Fruit fly (Drosophila melanogaster) whole organism, embryonic: Measurements from ENCODE around the gene Tsp68C.
A peak's percentile ranks its signal among the peaks of the same experiment; 100 is the strongest.

Experiments
- Antp ChIP-seq: fragments of 200-800 bp; sonication (Bioruptor generic); optimal IDR thresholded peaks from 3 replicates; lab custom pipeline; 2016; ENCODE audit warnings: missing biosample characterization, missing genetic modification characterization
- Atf-2 ChIP-seq: fragments of 200-800 bp; sonication (Bioruptor generic); optimal IDR thresholded peaks from 2 replicates; lab custom pipeline; 2016; ENCODE audit warnings: missing biosample characterization, missing genetic modification characterization
- Bgb ChIP-seq: fragments of 200-800 bp; sonication (Bioruptor generic); IDR thresholded peaks from 2 replicates; pipeline ENCODE4 v1.3.6; 2022; ENCODE audit warnings: missing biosample characterization, missing genetic modification characterization; ENCODE audit not compliant: partially characterized antibody
- CG11560 ChIP-seq: fragments of 200-800 bp; sonication (Bioruptor generic); IDR thresholded peaks from 3 replicates; pipeline ENCODE4 v1.3.6; 2022; ENCODE audit warnings: missing biosample characterization, missing genetic modification characterization
- CG14860 ChIP-seq: fragments of 200-800 bp; sonication (Bioruptor generic); IDR thresholded peaks from 3 replicates; pipeline ENCODE4 v1.3.6; 2022; ENCODE audit warnings: missing biosample characterization, missing genetic modification characterization; ENCODE audit not compliant: partially characterized antibody
- CG16813 ChIP-seq: fragments of 200-800 bp; sonication (Bioruptor generic); IDR thresholded peaks from 3 replicates; pipeline ENCODE4 v1.3.6; 2022; ENCODE audit warnings: missing biosample characterization, missing genetic modification characterization; ENCODE audit not compliant: partially characterized antibody
- CG17328 ChIP-seq: fragments of 200-800 bp; sonication (Bioruptor generic); IDR thresholded peaks from 2 replicates; pipeline ENCODE4 v1.3.6; 2022; ENCODE audit warnings: missing biosample characterization, missing genetic modification characterization
- CG17568 ChIP-seq: fragments of 200-800 bp; sonication (Bioruptor generic); optimal IDR thresholded peaks from 2 replicates; lab custom pipeline; 2018; ENCODE audit warnings: missing biosample characterization, mild to moderate bottlenecking, missing genetic modification characterization, moderate library complexity
- CG17802 ChIP-seq: fragments of 200-800 bp; sonication (Bioruptor generic); optimal IDR thresholded peaks from 2 replicates; lab custom pipeline; 2018; ENCODE audit warnings: missing biosample characterization, mild to moderate bottlenecking, missing genetic modification characterization, moderate library complexity
- CG2199 ChIP-seq: fragments of 200-800 bp; sonication (Bioruptor generic); IDR thresholded peaks from 3 replicates; pipeline ENCODE4 v1.3.6; 2022; ENCODE audit warnings: missing biosample characterization, missing genetic modification characterization
- CG3281 ChIP-seq: fragments of 200-800 bp; sonication (Bioruptor generic); optimal IDR thresholded peaks from 3 replicates; lab custom pipeline; 2017; ENCODE audit warnings: missing biosample characterization, mild to moderate bottlenecking, missing genetic modification characterization
- CG33213 ChIP-seq: fragments of 200-800 bp; sonication (Bioruptor generic); optimal IDR thresholded peaks from 3 replicates; lab custom pipeline; 2016; ENCODE audit warnings: missing biosample characterization, missing genetic modification characterization
- CG34224 ChIP-seq: fragments of 200-800 bp; sonication (Bioruptor generic); IDR thresholded peaks from 3 replicates; pipeline ENCODE4 v1.3.6; 2022; ENCODE audit warnings: missing biosample characterization, missing genetic modification characterization; ENCODE audit not compliant: partially characterized antibody
- CG3995 ChIP-seq: fragments of 200-800 bp; sonication (Bioruptor generic); optimal IDR thresholded peaks from 3 replicates; lab custom pipeline; 2016; ENCODE audit warnings: missing biosample characterization, missing genetic modification characterization
- CG42726 ChIP-seq: fragments of 200-800 bp; sonication (Bioruptor generic); IDR thresholded peaks from 2 replicates; pipeline ENCODE4 v1.3.6; 2022; ENCODE audit warnings: missing biosample characterization, missing genetic modification characterization; ENCODE audit not compliant: partially characterized antibody
- CTCF ChIP-seq: fragments of 200-800 bp; sonication (Bioruptor generic); optimal IDR thresholded peaks from 2 replicates; lab custom pipeline; 2017; ENCODE audit warnings: missing biosample characterization, mild to moderate bottlenecking, missing genetic modification characterization, moderate library complexity
- Eip74EF ChIP-seq, 2 experiments: fragments of 200-800 bp in 1 of 2; fragments of >200 bp in 1 of 2; sonication (Bioruptor generic) in 1 of 2; optimal IDR thresholded peaks; 2 replicates each; lab custom pipeline; 2017 to 2019; ENCODE audit warnings: missing biosample characterization in 2 of 2, missing genetic modification characterization in 2 of 2, mild to moderate bottlenecking in 1 of 2, moderate library complexity in 1 of 2
- Ets65A ChIP-seq: fragments of 200-800 bp; sonication (Bioruptor generic); peaks from one replicate; lab custom pipeline; 2016; ENCODE audit warnings: missing biosample characterization, missing genetic modification characterization
- Gsc ChIP-seq: fragments of 200-800 bp; sonication (Bioruptor generic); IDR thresholded peaks from 2 replicates; pipeline ENCODE4 v1.3.6; 2022; ENCODE audit warnings: missing biosample characterization, missing genetic modification characterization
- HHEX ChIP-seq: fragments of 200-800 bp; sonication (Bioruptor generic); optimal IDR thresholded peaks from 3 replicates; lab custom pipeline; 2017; ENCODE audit warnings: missing biosample characterization, mild to moderate bottlenecking, missing genetic modification characterization, missing genetic modification reagents
- NK7.1 ChIP-seq: fragments of 200-800 bp; sonication (Bioruptor generic); optimal IDR thresholded peaks from 3 replicates; lab custom pipeline; 2016; ENCODE audit warnings: missing biosample characterization, missing genetic modification characterization
- Neu2 ChIP-seq: fragments of 200-800 bp; sonication (Bioruptor generic); optimal IDR thresholded peaks from 3 replicates; lab custom pipeline; 2016; ENCODE audit warnings: missing biosample characterization, missing genetic modification characterization, borderline replicate concordance
- Scr ChIP-seq: fragments of 200-800 bp; sonication (Bioruptor generic); IDR thresholded peaks from 2 replicates; pipeline ENCODE4 v1.3.6; 2022; ENCODE audit warnings: missing biosample characterization, missing genetic modification characterization; ENCODE audit not compliant: partially characterized antibody
- Stat92E ChIP-seq, 3 experiments: fragments of >200 bp in 2 of 3; fragments of 200-800 bp in 1 of 3; sonication (Bioruptor generic) in 1 of 3; optimal IDR thresholded peaks; 2 replicates each; lab custom pipeline; 2017 to 2019; ENCODE audit warnings: missing biosample characterization in 3 of 3, missing genetic modification characterization in 3 of 3, mild to moderate bottlenecking in 1 of 3, moderate library complexity in 1 of 3
- ab ChIP-seq: fragments of 200-800 bp; sonication (Bioruptor generic); optimal IDR thresholded peaks from 2 replicates; lab custom pipeline; 2016; ENCODE audit warnings: missing biosample characterization, missing genetic modification characterization
- amos ChIP-seq: fragments of 200-800 bp; sonication (Bioruptor generic); IDR thresholded peaks from 2 replicates; pipeline ENCODE4 v1.3.6; 2022; ENCODE audit warnings: missing biosample characterization, missing genetic modification characterization; ENCODE audit not compliant: partially characterized antibody
- bbx ChIP-seq: fragments of 200-800 bp; sonication (Bioruptor generic); IDR thresholded peaks from 2 replicates; pipeline ENCODE4 v1.3.6; 2022; ENCODE audit warnings: missing biosample characterization, missing genetic modification characterization; ENCODE audit not compliant: partially characterized antibody
- btn ChIP-seq: fragments of 200-800 bp; sonication (Bioruptor generic); optimal IDR thresholded peaks from 2 replicates; lab custom pipeline; 2016; ENCODE audit warnings: missing biosample characterization, missing genetic modification characterization
- emc ChIP-seq: fragments of 200-800 bp; sonication (Bioruptor generic); optimal IDR thresholded peaks from 2 replicates; lab custom pipeline; 2016; ENCODE audit warnings: missing biosample characterization, missing genetic modification characterization
- fd96Cb ChIP-seq: fragments of 200-800 bp; sonication (Bioruptor generic); optimal IDR thresholded peaks from 2 replicates; lab custom pipeline; 2018; ENCODE audit warnings: missing biosample characterization, mild to moderate bottlenecking, missing genetic modification characterization, moderate library complexity
- hkb ChIP-seq, 2 experiments: fragments of 200-800 bp in 1 of 2; fragments of >200 bp in 1 of 2; sonication (Bioruptor generic) in 1 of 2; IDR thresholded peaks in 1 of 2; optimal IDR thresholded peaks in 1 of 2; 2 replicates each; pipeline versions ENCODE4 v1.3.6 to Lab custom; 2017 to 2022; ENCODE audit warnings: missing biosample characterization in 1 of 2, missing genetic modification characterization in 1 of 2
- jumu ChIP-seq: fragments of 200-800 bp; sonication (Bioruptor generic); optimal IDR thresholded peaks from 3 replicates; lab custom pipeline; 2016; ENCODE audit warnings: missing biosample characterization, missing genetic modification characterization
- knrl ChIP-seq: fragments of 200-800 bp; sonication (Bioruptor generic); IDR thresholded peaks from 3 replicates; pipeline ENCODE4 v1.3.6; 2022; ENCODE audit warnings: missing biosample characterization, missing genetic modification characterization; ENCODE audit not compliant: partially characterized antibody
- mirr ChIP-seq: fragments of 200-800 bp; sonication (Bioruptor generic); optimal IDR thresholded peaks from 3 replicates; lab custom pipeline; 2018; ENCODE audit warnings: missing biosample characterization, mild to moderate bottlenecking, missing genetic modification characterization
- org-1 ChIP-seq: fragments of 200-800 bp; sonication (Bioruptor generic); optimal IDR thresholded peaks from 2 replicates; lab custom pipeline; 2017; ENCODE audit warnings: missing biosample characterization, missing genetic modification characterization
- p53 ChIP-seq: fragments of 200-800 bp; sonication (Bioruptor generic); optimal IDR thresholded peaks from 2 replicates; lab custom pipeline; 2016; ENCODE audit warnings: missing biosample characterization, missing genetic modification characterization
- pita ChIP-seq: fragments of 200-800 bp; sonication (Bioruptor generic); optimal IDR thresholded peaks from 2 replicates; lab custom pipeline; 2017; ENCODE audit warnings: missing biosample characterization, mild to moderate bottlenecking, missing genetic modification characterization
- sc ChIP-seq, 3 experiments: fragments of >200 bp in 2 of 3; fragments of 200-800 bp in 1 of 3; sonication (Bioruptor generic) in 1 of 3; optimal IDR thresholded peaks; 2 replicates in 2 of 3; 3 replicates in 1 of 3; lab custom pipeline; 2017; ENCODE audit warnings: mild to moderate bottlenecking in 1 of 3, missing biosample characterization in 1 of 3, missing genetic modification characterization in 1 of 3, missing genetic modification reagents in 1 of 3
- sens ChIP-seq: fragments of 200-800 bp; sonication (Bioruptor generic); peaks from one replicate; lab custom pipeline; 2016; ENCODE audit warnings: missing biosample characterization, missing genetic modification characterization
- sim ChIP-seq: fragments of 200-800 bp; sonication (Bioruptor generic); IDR thresholded peaks from 2 replicates; pipeline ENCODE4 v1.3.6; 2022; ENCODE audit warnings: missing biosample characterization, missing genetic modification characterization
- slp2 ChIP-seq: fragments of 200-800 bp; sonication (Bioruptor generic); optimal IDR thresholded peaks from 2 replicates; lab custom pipeline; 2016; ENCODE audit warnings: missing biosample characterization, missing genetic modification characterization
- stwl ChIP-seq: fragments of 200-800 bp; sonication (Bioruptor generic); optimal IDR thresholded peaks from 3 replicates; lab custom pipeline; 2018; ENCODE audit warnings: missing biosample characterization, mild to moderate bottlenecking, missing genetic modification characterization, moderate library complexity
- vnd ChIP-seq: fragments of 200-800 bp; sonication (Bioruptor generic); IDR thresholded peaks from 3 replicates; pipeline ENCODE4 v1.3.6; 2022; ENCODE audit warnings: missing biosample characterization, missing genetic modification characterization; ENCODE audit not compliant: partially characterized antibody
- zen ChIP-seq: fragments of 200-800 bp; sonication (Bioruptor generic); optimal IDR thresholded peaks from 3 replicates; lab custom pipeline; 2018; ENCODE audit warnings: missing biosample characterization, mild to moderate bottlenecking, missing genetic modification characterization, moderate library complexity

The Tsp68C gene

dm6 chr3L:13845754-13846153 is 2.3 kb downstream of the Tsp68C start, which contains the start of gene Hml:
Gene Hml (plus strand): TSS chr3L:13846054.
- no peak for TF ChIP-seq ab (GFP tag; lab: Kevin White, UChicago)
- TF ChIP-seq CG14860 (GFP tag; lab: Robert Waterston, UW), result 0 out of 3 replicates have a peak, but pooled peaks have one; percentile 6
- no peak for TF ChIP-seq p53 (GFP tag; lab: Kevin White, UChicago)

- 0 out of 2 replicates have a peak, but pooled peaks have one; percentile 37 for TF ChIP-seq CG42726 (GFP tag; lab: Robert Waterston, UW)
- peak; percentile 28 for TF ChIP-seq stwl (tag; lab: Kevin White, UChicago)
- TF ChIP-seq vnd, result 0 out of 3 replicates have a peak, but pooled peaks have one; percentile 40
- no peak for TF ChIP-seq HHEX (GFP tag; lab: Kevin White, UChicago)
- no peak for TF ChIP-seq sc (optimal IDR thresholded peaks at IDR 0.05; lab: Kevin White, UChicago)
- no peak for TF ChIP-seq sc (GFP tag; optimal IDR thresholded peaks at IDR 0.05; lab: Kevin White, UChicago)
- peak; percentile 74 for TF ChIP-seq sens (GFP tag; lab: Kevin White, UChicago)
- TF ChIP-seq CG2199, result peak; percentile 68; the same call in 1 of the 3 replicates
- TF ChIP-seq Ets65A, result peak; percentile 89
- TF ChIP-seq jumu (GFP tag; lab: Kevin White, UChicago), result no peak
- TF ChIP-seq Neu2 (GFP tag; lab: Kevin White, UChicago), result no peak
- peak; percentile 43 for TF ChIP-seq pita (GFP tag; lab: Kevin White, UChicago)
- TF ChIP-seq NK7.1 (GFP tag; lab: Kevin White, UChicago), result no peak
- TF ChIP-seq zen, result peak; percentile 3
- peak; percentile 55; the same call in 2 of the 3 replicates for TF ChIP-seq CG16813 (GFP tag; lab: Robert Waterston, UW)
- TF ChIP-seq knrl (GFP tag; lab: Robert Waterston, UW), result peak; percentile 54; the same call in 2 of the 3 replicates
- TF ChIP-seq CG3995 (GFP tag; lab: Kevin White, UChicago), result peak; percentile 72
- 0 out of 2 replicates have a peak, but pooled peaks have one; percentile 11 for TF ChIP-seq bbx (GFP tag; lab: Robert Waterston, UW)
- no peak for TF ChIP-seq fd96Cb (tag; lab: Kevin White, UChicago)
- peak; percentile 47; the same call in 1 of the 3 replicates for TF ChIP-seq CG11560 (tag; lab: Robert Waterston, UW)
- TF ChIP-seq slp2 (GFP tag; lab: Kevin White, UChicago), result no peak
- TF ChIP-seq CG34224, result no peak
- no peak for TF ChIP-seq Eip74EF (GFP tag; optimal IDR thresholded peaks at IDR 0.05; lab: Kevin White, UChicago)
- TF ChIP-seq Scr (GFP tag; lab: Robert Waterston, UW), result 0 out of 2 replicates have a peak, but pooled peaks have one; percentile 17
- no peak for TF ChIP-seq CG17328
- TF ChIP-seq Bgb (GFP tag; lab: Robert Waterston, UW), result peak; percentile 61; the same call in 1 of the 2 replicates
- no peak for TF ChIP-seq Gsc (GFP tag; lab: Robert Waterston, UW)
- 0 out of 3 replicates have a peak, but pooled peaks have one; percentile 37 for TF ChIP-seq CG14860 (GFP tag; lab: Robert Waterston, UW)
- TF ChIP-seq amos (GFP tag; lab: Robert Waterston, UW), result peak; percentile 66
- peak; percentile 79 for TF ChIP-seq CTCF (GFP tag; lab: Kevin White, UChicago)
- no peak for TF ChIP-seq hkb (optimal IDR thresholded peaks at IDR 0.05; lab: Kevin White, UChicago)
- no peak for TF ChIP-seq hkb (GFP tag; IDR thresholded peaks at IDR 0.05; lab: Robert Waterston, UW)
Observed at dm6 chr3L:13859688-13860373, 16.4 kb downstream of the Tsp68C start.

dm6 chr3L:13862403-13862802 is 18.9 kb downstream of the Tsp68C start:
- no peak for TF ChIP-seq CG33213
- TF ChIP-seq p53 (GFP tag; lab: Kevin White, UChicago), result peak; percentile 70
- TF ChIP-seq Atf-2 (GFP tag; lab: Kevin White, UChicago), result peak; percentile 83
- TF ChIP-seq Antp (GFP tag; lab: Kevin White, UChicago), result peak; percentile 97
- TF ChIP-seq sim (GFP tag; lab: Robert Waterston, UW), result peak; percentile 79
- TF ChIP-seq org-1 (GFP tag; lab: Kevin White, UChicago), result peak; percentile 60
- TF ChIP-seq btn (GFP tag; lab: Kevin White, UChicago), result peak; percentile 9
- TF ChIP-seq CG17802 (tag; lab: Kevin White, UChicago), result no peak
- TF ChIP-seq CG3281 (GFP tag; lab: Kevin White, UChicago), result no peak
- TF ChIP-seq mirr, result peak; percentile 90
- no peak for TF ChIP-seq emc (GFP tag; lab: Kevin White, UChicago)
- TF ChIP-seq Stat92E (GFP tag; optimal IDR thresholded peaks at IDR 0.05; lab: Kevin White, UChicago), result peak in 1 of 3 experiments; percentile 3
- no peak for TF ChIP-seq NK7.1 (GFP tag; lab: Kevin White, UChicago)
- TF ChIP-seq CG17568, result no peak
